Worm (Caenorhabditis elegans): Measurements from ENCODE around the gene F09E5.7.

The F09E5.7 gene

ce11 chrII:5323773-5324172 lies 28.1 kb upstream of the F09E5.7 start (continued):
- TF ChIP-seq vab-15 (tag; optimal IDR thresholded peaks at IDR 0.05): no peak
- no peak for TF ChIP-seq tbx-2 (tag; optimal IDR thresholded peaks at IDR 0.05)
- TF ChIP-seq skn-1 (tag; optimal IDR thresholded peaks at IDR 0.05): no peak
- peak; percentile 96 for TF ChIP-seq pqm-1 (tag; optimal IDR thresholded peaks at IDR 0.05)
- peak in 1 of 2 experiments; percentile 55 for TF ChIP-seq lin-35 (GFP tag; optimal IDR thresholded peaks at IDR 0.05)
- TF ChIP-seq mef-2 (tag; optimal IDR thresholded peaks at IDR 0.05): no peak
- TF ChIP-seq C34B4.2 (tag; optimal IDR thresholded peaks at IDR 0.05): no peak
- TF ChIP-seq sox-4 (tag; optimal IDR thresholded peaks at IDR 0.05): no peak
- TF ChIP-seq lin-15B (tag; optimal IDR thresholded peaks at IDR 0.05): no peak
- no peak for TF ChIP-seq ama-1 (optimal IDR thresholded peaks at IDR 0.05)
- TF ChIP-seq sptf-1 (tag; optimal IDR thresholded peaks at IDR 0.05): no peak
- no peak for TF ChIP-seq aha-1 (tag; optimal IDR thresholded peaks at IDR 0.05)
- peak in 1 of 2 experiments; percentile 21 for TF ChIP-seq lsy-2 (tag; optimal IDR thresholded peaks at IDR 0.05)

DNA sequence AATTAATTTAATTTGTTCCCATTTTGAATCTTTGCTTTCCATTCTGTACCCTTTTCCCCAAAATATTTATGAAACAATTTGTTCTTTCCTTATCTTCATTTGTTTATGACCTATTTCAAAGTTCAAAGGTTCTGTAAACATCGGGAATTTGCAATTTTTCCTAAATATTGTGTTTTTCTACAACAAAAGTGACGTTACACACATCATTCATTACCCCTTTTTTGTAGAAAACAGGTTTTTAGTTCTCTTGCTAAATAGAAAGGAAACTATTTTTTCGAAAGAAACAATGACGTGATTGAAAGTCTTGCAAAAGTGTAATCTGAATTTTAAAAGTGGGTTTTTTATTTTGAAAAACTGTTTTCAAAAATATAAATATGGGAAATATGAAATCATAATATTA lies 27.2 kb upstream of the F09E5.7 start:
- TF ChIP-seq snpc-4 (tag; optimal IDR thresholded peaks at IDR 0.05) (no peak), elt-3 (tag; optimal IDR thresholded peaks at IDR 0.05) (peak in 2 of 6 experiments; percentile 17 to 60), swsn-7 (tag; optimal IDR thresholded peaks at IDR 0.05) (no peak), nhr-85 (tag) (peak; percentile 88), lin-14 (GFP tag; optimal IDR thresholded peaks at IDR 0.05) (peak; percentile 7), efl-1 (optimal IDR thresholded peaks at IDR 0.05) (no peak), efl-1 (GFP tag; optimal IDR thresholded peaks at IDR 0.05 in 1 of 2) (peak in 1 of 2 experiments; percentile 49), blmp-1 (tag; optimal IDR thresholded peaks at IDR 0.05) (peak; percentile 3), grh-1 (GFP tag; IDR thresholded peaks at IDR 0.05) (0 out of 2 replicates have a peak, but pooled peaks have one; percentile 48)

ce11 chrII:5326024-5326627 lies 25.8 kb upstream of the F09E5.7 start:
- TF ChIP-seq dsc-1 (tag; optimal IDR thresholded peaks at IDR 0.05): peak; percentile 52
- peak; percentile 38 for TF ChIP-seq zip-4 (GFP tag; optimal IDR thresholded peaks at IDR 0.05)
- TF ChIP-seq lin-39 (tag; optimal IDR thresholded peaks at IDR 0.05): no peak
- TF ChIP-seq snpc-4 (tag; optimal IDR thresholded peaks at IDR 0.05): no peak
- TF ChIP-seq mef-2 (tag; optimal IDR thresholded peaks at IDR 0.05): no peak
- no peak for TF ChIP-seq hlh-4 (tag; optimal IDR thresholded peaks at IDR 0.05)
- no peak for TF ChIP-seq sox-4 (tag; optimal IDR thresholded peaks at IDR 0.05)
- TF ChIP-seq mdl-1 (tag; optimal IDR thresholded peaks at IDR 0.05): peak in 1 of 2 experiments; percentile 67
- TF ChIP-seq vab-15 (tag; optimal IDR thresholded peaks at IDR 0.05): no peak
- TF ChIP-seq nhr-11 (tag; optimal IDR thresholded peaks at IDR 0.05): no peak
- peak; percentile 49 for TF ChIP-seq nhr-20 (tag; optimal IDR thresholded peaks at IDR 0.05)
- peak; percentile 52 for TF ChIP-seq tbx-2 (tag; optimal IDR thresholded peaks at IDR 0.05)
- TF ChIP-seq nhr-71 (tag; optimal IDR thresholded peaks at IDR 0.05): peak; percentile 85
- TF ChIP-seq hpl-2 (GFP tag; optimal IDR thresholded peaks at IDR 0.05): no peak
- TF ChIP-seq skn-1 (tag; optimal IDR thresholded peaks at IDR 0.05): peak; percentile 68
- no peak for TF ChIP-seq nhr-76 (tag; optimal IDR thresholded peaks at IDR 0.05)
- TF ChIP-seq fkh-10 (GFP tag; optimal IDR thresholded peaks at IDR 0.05): peak; percentile 74
- peak; percentile 35 for TF ChIP-seq egl-13 (tag; optimal IDR thresholded peaks at IDR 0.05)
- TF ChIP-seq ces-1 (GFP tag; optimal IDR thresholded peaks at IDR 0.05): no peak
- TF ChIP-seq nhr-28 (tag; optimal IDR thresholded peaks at IDR 0.05): no peak
- peak; percentile 62 for TF ChIP-seq mep-1 (tag; optimal IDR thresholded peaks at IDR 0.05)
- peak; percentile 73 for TF ChIP-seq nhr-85 (tag)
- peak; percentile 54 for TF ChIP-seq snu-23 (GFP tag; optimal IDR thresholded peaks at IDR 0.05)
- TF ChIP-seq ceh-90 (tag; optimal IDR thresholded peaks at IDR 0.05): no peak
- no peak for TF ChIP-seq lir-3 (tag; optimal IDR thresholded peaks at IDR 0.05; ENCODE audit: poor library complexity)
- TF ChIP-seq pag-3 (tag; optimal IDR thresholded peaks at IDR 0.05; ENCODE audit: borderline replicate concordance, insufficient read depth): no peak
- peak; percentile 69 for TF ChIP-seq rnt-1 (tag; optimal IDR thresholded peaks at IDR 0.05)
- TF ChIP-seq lin-13 (GFP tag; optimal IDR thresholded peaks at IDR 0.05): peak; percentile 17
- no peak for TF ChIP-seq fkh-4 (tag; optimal IDR thresholded peaks at IDR 0.05; ENCODE audit: borderline replicate concordance)
- peak; percentile 18 to 28 (median 20) for TF ChIP-seq dpl-1 (GFP tag; optimal IDR thresholded peaks at IDR 0.05)
- TF ChIP-seq xbp-1 (tag; optimal IDR thresholded peaks at IDR 0.05): peak; percentile 63
- peak; percentile 81 for TF ChIP-seq fos-1 (tag; optimal IDR thresholded peaks at IDR 0.05)
- TF ChIP-seq blmp-1 (tag; optimal IDR thresholded peaks at IDR 0.05): peak; percentile 29
- TF ChIP-seq C16A3.4 (tag; optimal IDR thresholded peaks at IDR 0.05): peak; percentile 19
- TF ChIP-seq lsy-2 (tag; optimal IDR thresholded peaks at IDR 0.05): peak; percentile 31 to 78
- peak; percentile 50 for TF ChIP-seq ceh-8 (GFP tag; optimal IDR thresholded peaks at IDR 0.05)
